Worm (Caenorhabditis elegans): ENCODE data around the gene fipr-27.
"Not testable (repeated sequence)": the region's sequence is repeated elsewhere in the genome, so short reads cannot be mapped to it uniquely, and the experiment has no call there.

fipr-27 gene

DNA sequence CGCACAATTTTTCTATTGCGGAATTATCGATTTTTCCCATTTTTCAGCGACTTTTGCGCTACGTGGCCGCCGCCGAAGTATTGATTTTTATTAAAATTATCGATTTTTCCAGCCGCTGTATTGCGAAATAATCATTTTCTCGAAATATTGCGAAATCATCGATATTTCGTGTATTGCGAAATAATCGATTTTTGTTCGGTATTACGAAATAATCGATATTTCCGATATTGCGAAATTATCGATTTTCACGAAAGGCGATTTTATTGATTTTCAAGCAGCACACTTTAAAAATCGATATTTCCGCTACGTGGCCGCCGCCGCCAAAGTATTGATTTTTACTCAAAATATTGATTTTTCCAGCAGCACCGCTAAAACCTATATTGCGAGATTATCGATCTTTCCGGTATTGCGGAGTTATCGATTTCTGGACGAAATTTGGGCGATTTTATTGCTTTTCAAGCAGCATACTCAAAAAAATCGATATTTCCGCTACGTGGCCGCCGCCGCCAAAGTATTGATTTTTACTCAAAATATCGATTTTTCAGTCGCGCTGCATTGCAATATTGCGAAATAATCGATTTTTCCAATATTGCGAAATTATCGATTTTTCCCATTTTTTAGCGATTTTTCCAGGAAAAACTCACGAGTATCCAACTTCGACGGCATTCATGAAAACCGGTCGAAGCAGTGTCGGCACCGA, 14.9 kb downstream of the fipr-27 start:
- TF ChIP-seq unc-39 (tag; optimal IDR thresholded peaks at IDR 0.05): no peak
- TF ChIP-seq snpc-4 (tag; optimal IDR thresholded peaks at IDR 0.05): no peak
- no peak for TF ChIP-seq lin-32 (GFP tag; optimal IDR thresholded peaks at IDR 0.05)
- TF ChIP-seq cnd-1 (tag; optimal IDR thresholded peaks at IDR 0.05): no peak
- TF ChIP-seq M03D4.4 (tag; optimal IDR thresholded peaks at IDR 0.05): no peak
- TF ChIP-seq hlh-1 (tag; optimal IDR thresholded peaks at IDR 0.05): no peak
- no peak for TF ChIP-seq ceh-39 (tag; optimal IDR thresholded peaks at IDR 0.05)
- TF ChIP-seq lin-13 (tag; optimal IDR thresholded peaks at IDR 0.05): no peak
- no peak for TF ChIP-seq nhr-2 (tag; optimal IDR thresholded peaks at IDR 0.05)
- no peak for TF ChIP-seq lsy-2 (tag; optimal IDR thresholded peaks at IDR 0.05)

DNA sequence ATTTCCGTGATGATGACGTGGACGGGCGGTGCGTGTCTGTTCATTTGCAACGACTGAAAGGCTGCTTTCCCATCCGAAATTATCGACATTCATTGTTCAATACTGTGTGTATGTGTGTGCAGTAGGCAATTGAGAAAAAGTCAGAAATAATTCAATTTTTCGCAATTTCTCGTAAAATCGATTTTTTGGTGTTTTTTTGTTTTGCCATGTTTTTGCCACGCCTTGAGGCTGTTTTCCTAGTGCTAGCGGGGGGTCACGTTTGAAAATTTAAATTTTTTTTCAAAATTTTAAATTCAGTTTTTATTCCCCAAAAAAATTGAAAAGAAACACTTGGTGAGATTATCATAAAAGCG, 15.4 kb downstream of the fipr-27 start, which contains the start of gene Y51H4A.13:
Y51H4A.13 (minus strand) TSS at position 182 of the 353 bp plus-strand sequence.
- TF ChIP-seq nhr-76 (tag; optimal IDR thresholded peaks at IDR 0.05); ces-1 (GFP tag; optimal IDR thresholded peaks at IDR 0.05); unc-120 (tag; optimal IDR thresholded peaks at IDR 0.05; ENCODE audit: poor library complexity, severe bottlenecking): not testable (repeated sequence)

DNA sequence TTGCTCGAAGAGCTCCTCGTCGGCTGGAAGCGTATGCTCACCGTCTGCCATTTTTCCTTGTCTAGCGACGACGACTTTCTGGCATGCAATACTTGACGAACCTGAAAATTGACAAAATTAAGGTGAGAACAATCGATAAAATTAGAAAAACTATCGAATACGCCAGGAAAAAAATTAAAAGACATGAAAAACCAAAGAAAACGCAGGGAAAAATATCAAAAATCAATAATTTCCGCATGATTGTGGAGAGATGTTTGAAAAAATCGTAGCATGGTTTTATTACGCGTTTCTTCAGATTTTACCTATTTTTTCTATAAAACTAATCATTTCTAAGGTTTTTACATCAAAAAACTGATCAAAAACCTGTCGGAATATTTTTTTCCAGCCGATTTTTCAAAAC, 25.1 kb downstream of the fipr-27 start, which contains the start of gene set-26:
set-26 (minus strand) TSS at position 101 of the 400 bp plus-strand sequence.
- TF ChIP-seq ham-2 (GFP tag; optimal IDR thresholded peaks at IDR 0.05); unc-39 (tag; optimal IDR thresholded peaks at IDR 0.05); drap-1 (GFP tag; optimal IDR thresholded peaks at IDR 0.05): not testable (repeated sequence)

DNA sequence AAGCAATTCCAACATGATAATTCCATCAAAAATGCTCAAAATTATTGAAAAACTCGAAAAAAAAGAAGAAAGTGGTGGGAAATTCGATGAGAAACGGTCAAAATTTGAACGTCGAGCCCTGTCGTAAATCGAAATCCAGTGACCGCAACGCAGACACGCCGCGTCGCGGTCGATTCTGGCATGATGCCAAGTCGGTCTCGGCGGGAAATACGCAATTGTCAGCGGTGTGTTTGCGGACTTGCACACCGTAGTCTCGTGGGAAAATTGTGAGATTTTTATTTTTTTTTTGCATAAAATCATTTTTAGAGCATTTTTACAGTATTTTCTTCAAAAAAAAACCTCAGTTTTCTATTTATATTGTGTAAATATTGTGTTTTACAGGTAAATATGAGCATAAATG, 25.5 kb downstream of the fipr-27 start, which contains the start of gene tsr-2:
tsr-2 (plus strand) TSS at position 382 of the 400 bp plus-strand sequence.
- no peak for TF ChIP-seq sem-2 (GFP tag; optimal IDR thresholded peaks at IDR 0.05)
- TF ChIP-seq mep-1 (tag; optimal IDR thresholded peaks at IDR 0.05): peak; percentile 89
- TF ChIP-seq unc-62 (GFP tag; optimal IDR thresholded peaks at IDR 0.05): peak; percentile 29
- TF ChIP-seq mab-5 (tag; optimal IDR thresholded peaks at IDR 0.05): no peak
- TF ChIP-seq ceh-43 (GFP tag; optimal IDR thresholded peaks at IDR 0.05): no peak
- TF ChIP-seq zip-8 (tag; optimal IDR thresholded peaks at IDR 0.05): no peak
- no peak for TF ChIP-seq ztf-11 (tag; optimal IDR thresholded peaks at IDR 0.05)
- TF ChIP-seq nhr-28 (tag; optimal IDR thresholded peaks at IDR 0.05): no peak
- TF ChIP-seq hlh-1 (tag; optimal IDR thresholded peaks at IDR 0.05): peak; percentile 52
- TF ChIP-seq tbx-8 (GFP tag; optimal IDR thresholded peaks at IDR 0.05): no peak
- no peak for TF ChIP-seq lin-32 (GFP tag; optimal IDR thresholded peaks at IDR 0.05)
- TF ChIP-seq lin-13 (tag; optimal IDR thresholded peaks at IDR 0.05): peak; percentile 89
- peak; percentile 98 for TF ChIP-seq lsy-2 (tag; optimal IDR thresholded peaks at IDR 0.05)
- TF ChIP-seq nhr-12 (tag; optimal IDR thresholded peaks at IDR 0.05): no peak
- no peak for TF ChIP-seq cnd-1 (tag; optimal IDR thresholded peaks at IDR 0.05)
- TF ChIP-seq nhr-76 (tag; optimal IDR thresholded peaks at IDR 0.05): no peak
- TF ChIP-seq blmp-1 (tag; optimal IDR thresholded peaks at IDR 0.05): no peak
- peak; percentile 33 for TF ChIP-seq drap-1 (GFP tag; optimal IDR thresholded peaks at IDR 0.05)
- peak; percentile 55 for TF ChIP-seq sptf-1 (tag; optimal IDR thresholded peaks at IDR 0.05)
- TF ChIP-seq ham-2 (GFP tag; optimal IDR thresholded peaks at IDR 0.05): no peak
- TF ChIP-seq ceh-39 (tag; optimal IDR thresholded peaks at IDR 0.05): peak; percentile 84
- peak; percentile 35 for TF ChIP-seq unc-120 (tag; optimal IDR thresholded peaks at IDR 0.05; ENCODE audit: poor library complexity, severe bottlenecking)
- TF ChIP-seq ces-1 (GFP tag; optimal IDR thresholded peaks at IDR 0.05): peak; percentile 60
- TF ChIP-seq snpc-4 (tag; optimal IDR thresholded peaks at IDR 0.05): no peak
- no peak for TF ChIP-seq bed-3 (GFP tag; optimal IDR thresholded peaks at IDR 0.05)
- TF ChIP-seq elt-3 (tag; optimal IDR thresholded peaks at IDR 0.05): no peak
- peak; percentile 82 for TF ChIP-seq nhr-237 (tag; optimal IDR thresholded peaks at IDR 0.05)
- no peak for TF ChIP-seq mls-2 (tag; optimal IDR thresholded peaks at IDR 0.05)
- no peak for TF ChIP-seq flh-1 (GFP tag; optimal IDR thresholded peaks at IDR 0.05)
- TF ChIP-seq nhr-2 (tag; optimal IDR thresholded peaks at IDR 0.05): no peak
- no peak for TF ChIP-seq unc-39 (tag; optimal IDR thresholded peaks at IDR 0.05)
- no peak for TF ChIP-seq elt-1 (tag; optimal IDR thresholded peaks at IDR 0.05; ENCODE audit: borderline replicate concordance, insufficient read depth)
- peak; percentile 93 for TF ChIP-seq pha-4 (tag; optimal IDR thresholded peaks at IDR 0.05)
- no peak for TF ChIP-seq ceh-83 (GFP tag; optimal IDR thresholded peaks at IDR 0.05)
- peak; percentile 51 for TF ChIP-seq M03D4.4 (tag; optimal IDR thresholded peaks at IDR 0.05)

Measured in whole organism, mixed stage, embryonic.